Fruit fly (Drosophila melanogaster): Measurements from ENCODE around the gene Sf3b5.

The Sf3b5 gene

dm6 chr3R:9053021-9053420 lies 37.9 kb upstream of the Sf3b5 start:
- peak; percentile 70 for TF ChIP-seq ey (GFP tag; optimal IDR thresholded peaks at IDR 0.05)
- TF ChIP-seq Myc (optimal IDR thresholded peaks at IDR 0.05): peak; percentile 59
- peak; percentile 69 for TF ChIP-seq psq (GFP tag; optimal IDR thresholded peaks at IDR 0.05)
- peak; percentile 82 for TF ChIP-seq Jra (GFP tag; optimal IDR thresholded peaks at IDR 0.05)
- peak; percentile 72 for TF ChIP-seq Sp1 (GFP tag; optimal IDR thresholded peaks at IDR 0.05)
- peak; percentile 65 for TF ChIP-seq OdsH (GFP tag; optimal IDR thresholded peaks at IDR 0.05)
- no peak for TF ChIP-seq pan (optimal IDR thresholded peaks at IDR 0.05)
- peak; percentile 67 for TF ChIP-seq Hnf4 (GFP tag; optimal IDR thresholded peaks at IDR 0.05)
- peak; percentile 56 for TF ChIP-seq HLH106 (tag; optimal IDR thresholded peaks at IDR 0.05)
- no peak for TF ChIP-seq GATAd (GFP tag; optimal IDR thresholded peaks at IDR 0.05)
- TF ChIP-seq Abd-B (GFP tag; optimal IDR thresholded peaks at IDR 0.05): no peak
- no peak for TF ChIP-seq dmrt93B (GFP tag; optimal IDR thresholded peaks at IDR 0.05)
- TF ChIP-seq brk (GFP tag; optimal IDR thresholded peaks at IDR 0.05): no peak
- TF ChIP-seq sv (GFP tag; optimal IDR thresholded peaks at IDR 0.05): peak; percentile 37
- no peak for TF ChIP-seq CG9705 (GFP tag; optimal IDR thresholded peaks at IDR 0.05)
- peak; percentile 81 for TF ChIP-seq jim (GFP tag; optimal IDR thresholded peaks at IDR 0.05)
- peak; percentile 75 for TF ChIP-seq br (GFP tag; optimal IDR thresholded peaks at IDR 0.05)
- TF ChIP-seq fru (GFP tag; optimal IDR thresholded peaks at IDR 0.05): peak; percentile 87
- TF ChIP-seq lola (GFP tag; optimal IDR thresholded peaks at IDR 0.05): no peak
- peak; percentile 71 for TF ChIP-seq woc (GFP tag; optimal IDR thresholded peaks at IDR 0.05)
- TF ChIP-seq CG32264 (GFP tag; optimal IDR thresholded peaks at IDR 0.05): no peak
- peak; percentile 85 for TF ChIP-seq Hr83 (GFP tag; optimal IDR thresholded peaks at IDR 0.05; ENCODE audit: poor library complexity, severe bottlenecking)
- TF ChIP-seq foxo (GFP tag; optimal IDR thresholded peaks at IDR 0.05): peak; percentile 10 to 77
- peak; percentile 95 for TF ChIP-seq Dif (GFP tag; optimal IDR thresholded peaks at IDR 0.05; ENCODE audit: partially characterized antibody)
- TF ChIP-seq h (GFP tag; optimal IDR thresholded peaks at IDR 0.05): peak; percentile 96
- peak; percentile 53 to 90 for TF ChIP-seq dl (GFP tag; optimal IDR thresholded peaks at IDR 0.05; ENCODE audit: insufficient read depth in 1 of 2, partially characterized antibody in 2 of 2)
- TF ChIP-seq rgr (GFP tag; optimal IDR thresholded peaks at IDR 0.05): peak; percentile 79

dm6 chr3R:9051937-9052680 lies 37.0 kb upstream of the Sf3b5 start, which contains the start of gene Kdm2:
TSS of gene Kdm2 (plus strand) at chr3R:9052495.
- TF ChIP-seq brk (GFP tag; optimal IDR thresholded peaks at IDR 0.05): peak; percentile 14
- TF ChIP-seq Hnf4 (GFP tag; optimal IDR thresholded peaks at IDR 0.05): peak; percentile 17
- peak; percentile 42 for TF ChIP-seq rgr (GFP tag; optimal IDR thresholded peaks at IDR 0.05)
- no peak for TF ChIP-seq usp (GFP tag; optimal IDR thresholded peaks at IDR 0.05)
- TF ChIP-seq woc (GFP tag; optimal IDR thresholded peaks at IDR 0.05): no peak
- TF ChIP-seq Hr83 (GFP tag; optimal IDR thresholded peaks at IDR 0.05; ENCODE audit: poor library complexity, severe bottlenecking): no peak
- peak in 1 of 2 experiments; percentile 1 for TF ChIP-seq dl (GFP tag; optimal IDR thresholded peaks at IDR 0.05; ENCODE audit: insufficient read depth in 1 of 2, partially characterized antibody in 2 of 2)
- TF ChIP-seq CG9705 (GFP tag; optimal IDR thresholded peaks at IDR 0.05): no peak
- no peak for TF ChIP-seq dmrt93B (GFP tag; optimal IDR thresholded peaks at IDR 0.05)
- no peak for TF ChIP-seq CG32264 (GFP tag; optimal IDR thresholded peaks at IDR 0.05)
- TF ChIP-seq Sp1 (GFP tag; optimal IDR thresholded peaks at IDR 0.05): peak; percentile 38
- TF ChIP-seq Jra (GFP tag; optimal IDR thresholded peaks at IDR 0.05): no peak
- TF ChIP-seq dsf (GFP tag; optimal IDR thresholded peaks at IDR 0.05; ENCODE audit: borderline replicate concordance): no peak
- TF ChIP-seq sage (GFP tag; optimal IDR thresholded peaks at IDR 0.05): no peak
- no peak for TF ChIP-seq Abd-B (GFP tag; optimal IDR thresholded peaks at IDR 0.05)
- no peak for TF ChIP-seq h (GFP tag; optimal IDR thresholded peaks at IDR 0.05)
- TF ChIP-seq sv (GFP tag; optimal IDR thresholded peaks at IDR 0.05): no peak
- TF ChIP-seq N (GFP tag; optimal IDR thresholded peaks at IDR 0.05): no peak
- no peak for TF ChIP-seq CrebA (GFP tag; optimal IDR thresholded peaks at IDR 0.05; ENCODE audit: borderline replicate concordance)
- no peak for TF ChIP-seq lola (GFP tag; optimal IDR thresholded peaks at IDR 0.05)
- TF ChIP-seq GATAd (GFP tag; optimal IDR thresholded peaks at IDR 0.05): no peak
- no peak for TF ChIP-seq Myc (optimal IDR thresholded peaks at IDR 0.05)
- TF ChIP-seq Dif (GFP tag; optimal IDR thresholded peaks at IDR 0.05; ENCODE audit: partially characterized antibody): peak; percentile 62
- no peak for TF ChIP-seq pan (optimal IDR thresholded peaks at IDR 0.05)
- no peak for TF ChIP-seq Vsx2 (GFP tag; optimal IDR thresholded peaks at IDR 0.05; ENCODE audit: partially characterized antibody)
- TF ChIP-seq Mio (GFP tag; optimal IDR thresholded peaks at IDR 0.05): no peak
- TF ChIP-seq OdsH (GFP tag; optimal IDR thresholded peaks at IDR 0.05): no peak
- TF ChIP-seq tai (GFP tag; optimal IDR thresholded peaks at IDR 0.05): no peak
- TF ChIP-seq Rel (GFP tag; optimal IDR thresholded peaks at IDR 0.05): no peak
- no peak for TF ChIP-seq Rel (tag; optimal IDR thresholded peaks at IDR 0.05)
- no peak for TF ChIP-seq br (GFP tag; optimal IDR thresholded peaks at IDR 0.05)
- TF ChIP-seq HLH106 (tag; optimal IDR thresholded peaks at IDR 0.05): no peak
- TF ChIP-seq ey (GFP tag; optimal IDR thresholded peaks at IDR 0.05): no peak
- TF ChIP-seq Hr78 (GFP tag; optimal IDR thresholded peaks at IDR 0.05): no peak
- TF ChIP-seq foxo (GFP tag; optimal IDR thresholded peaks at IDR 0.05): no peak
